Worm (Caenorhabditis elegans) whole organism, mixed stage, embryonic: ENCODE measurements around the gene nhr-108.

Source experiments
- M03D4.4 ChIP-seq: sonication (generic microtip); optimal IDR thresholded peaks from 2 replicates; lab custom pipeline; 2017; ENCODE audit warnings: mild to moderate bottlenecking, missing genetic modification characterization, missing compliant biosample characterization
- bed-3 ChIP-seq: fragments of 200-800 bp; sonication (Bioruptor generic); optimal IDR thresholded peaks from 3 replicates; lab custom pipeline; 2018; ENCODE audit warnings: mild to moderate bottlenecking, missing genetic modification characterization, moderate library complexity, missing compliant biosample characterization
- ceh-39 ChIP-seq: fragments of 150-350 bp; optimal IDR thresholded peaks from 2 replicates; lab custom pipeline; 2014; ENCODE audit warnings: missing biosample characterization, missing genetic modification characterization
- ceh-43 ChIP-seq: fragments of 200-800 bp; sonication (Bioruptor generic); optimal IDR thresholded peaks from 2 replicates; lab custom pipeline; 2018; ENCODE audit warnings: mild to moderate bottlenecking, missing genetic modification characterization, moderate library complexity, missing compliant biosample characterization
- ceh-83 ChIP-seq: fragments of 200-800 bp; sonication (Bioruptor generic); optimal IDR thresholded peaks from 2 replicates; lab custom pipeline; 2018; ENCODE audit warnings: mild to moderate bottlenecking, missing genetic modification characterization, missing compliant biosample characterization
- ces-1 ChIP-seq: fragments of 150-350 bp; optimal IDR thresholded peaks from 2 replicates; lab custom pipeline; 2014; ENCODE audit warnings: missing biosample characterization, missing genetic modification reagents, missing genetic modification characterization
- cnd-1 ChIP-seq: fragments of 200-800 bp; sonication (Bioruptor generic); optimal IDR thresholded peaks from 2 replicates; lab custom pipeline; 2018; ENCODE audit warnings: mild to moderate bottlenecking, missing genetic modification characterization, missing compliant biosample characterization
- drap-1 ChIP-seq: fragments of 200-800 bp; sonication (Bioruptor generic); optimal IDR thresholded peaks from 3 replicates; lab custom pipeline; 2018; ENCODE audit warnings: mild to moderate bottlenecking, missing genetic modification characterization, missing compliant biosample characterization
- elt-1 ChIP-seq: sonication (generic microtip); optimal IDR thresholded peaks from 2 replicates; lab custom pipeline; 2017; ENCODE audit warnings: missing genetic modification characterization, mild to moderate bottlenecking, missing compliant biosample characterization, antibody characterized with exemption, moderate library complexity, borderline replicate concordance; ENCODE audit not compliant: insufficient read depth
- elt-3 ChIP-seq: fragments of 150-350 bp; optimal IDR thresholded peaks from 2 replicates; lab custom pipeline; 2014; ENCODE audit warnings: missing biosample characterization, missing genetic modification characterization
- ham-2 ChIP-seq: fragments of 200-800 bp; sonication (Bioruptor generic); optimal IDR thresholded peaks from 2 replicates; lab custom pipeline; 2018; ENCODE audit warnings: mild to moderate bottlenecking, missing genetic modification characterization, missing compliant biosample characterization
- hlh-1 ChIP-seq: fragments of 150-350 bp; optimal IDR thresholded peaks from 2 replicates; lab custom pipeline; 2014; ENCODE audit warnings: missing biosample characterization, missing genetic modification reagents, missing genetic modification characterization
- lin-32 ChIP-seq: fragments of 200-800 bp; sonication (Bioruptor generic); optimal IDR thresholded peaks from 2 replicates; lab custom pipeline; 2018; ENCODE audit warnings: mild to moderate bottlenecking, missing genetic modification characterization, missing compliant biosample characterization
- lsy-2 ChIP-seq: fragments of 150-350 bp; optimal IDR thresholded peaks from 2 replicates; lab custom pipeline; 2014; ENCODE audit warnings: missing biosample characterization, missing genetic modification characterization
- mab-5 ChIP-seq: fragments of 150-350 bp; optimal IDR thresholded peaks from 2 replicates; lab custom pipeline; 2014; ENCODE audit warnings: missing biosample characterization, missing genetic modification characterization
- mls-2 ChIP-seq: sonication (generic microtip); optimal IDR thresholded peaks from 2 replicates; lab custom pipeline; 2016; ENCODE audit warnings: mild to moderate bottlenecking, missing genetic modification characterization, moderate library complexity, missing compliant biosample characterization
- nhr-12 ChIP-seq: fragments of 150-350 bp; optimal IDR thresholded peaks from 2 replicates; lab custom pipeline; 2014; ENCODE audit warnings: missing biosample characterization, missing genetic modification characterization
- nhr-237 ChIP-seq: fragments of 150-350 bp; optimal IDR thresholded peaks from 2 replicates; lab custom pipeline; 2014; ENCODE audit warnings: missing biosample characterization, missing genetic modification characterization
- nhr-28 ChIP-seq: fragments of 150-350 bp; optimal IDR thresholded peaks from 2 replicates; lab custom pipeline; 2014; ENCODE audit warnings: missing biosample characterization, missing genetic modification characterization
- pha-4 ChIP-seq: fragments of 150-350 bp; optimal IDR thresholded peaks from 2 replicates; lab custom pipeline; 2018; ENCODE audit warnings: missing biosample characterization, missing genetic modification reagents, missing genetic modification characterization
- sem-2 ChIP-seq: fragments of 200-800 bp; sonication (Bioruptor generic); optimal IDR thresholded peaks from 2 replicates; lab custom pipeline; 2018; ENCODE audit warnings: mild to moderate bottlenecking, missing genetic modification characterization, missing compliant biosample characterization
- snpc-4 ChIP-seq: fragments of 150-350 bp; optimal IDR thresholded peaks from 2 replicates; lab custom pipeline; 2014; ENCODE audit warnings: missing biosample characterization, missing genetic modification characterization
- sptf-1 ChIP-seq: sonication (generic microtip); optimal IDR thresholded peaks from 2 replicates; lab custom pipeline; 2017; ENCODE audit warnings: mild to moderate bottlenecking, missing genetic modification characterization, moderate library complexity, missing compliant biosample characterization
- tbx-8 ChIP-seq: fragments of 200-800 bp; sonication (Bioruptor generic); optimal IDR thresholded peaks from 2 replicates; lab custom pipeline; 2018; ENCODE audit warnings: mild to moderate bottlenecking, missing genetic modification characterization, moderate library complexity, missing compliant biosample characterization
- unc-120 ChIP-seq: sonication (generic microtip); optimal IDR thresholded peaks from 2 replicates; lab custom pipeline; 2017; ENCODE audit warnings: missing genetic modification characterization, missing compliant biosample characterization; ENCODE audit not compliant: poor library complexity, severe bottlenecking
- unc-39 ChIP-seq: fragments of 150-350 bp; optimal IDR thresholded peaks from 2 replicates; lab custom pipeline; 2014; ENCODE audit warnings: missing biosample characterization, missing genetic modification characterization
- unc-62 ChIP-seq: fragments of 150-350 bp; optimal IDR thresholded peaks from 2 replicates; lab custom pipeline; 2014; ENCODE audit warnings: missing biosample characterization, missing genetic modification reagents, missing genetic modification characterization
- zip-8 ChIP-seq: fragments of 150-350 bp; optimal IDR thresholded peaks from 2 replicates; lab custom pipeline; 2014; ENCODE audit warnings: missing biosample characterization, missing genetic modification characterization

The nhr-108 gene

ce11 chrV:15924307-15924706 is at the start of gene nhr-108:
Gene nhr-108 (minus strand): TSS chrV:15924472.
- no peak for TF ChIP-seq snpc-4 (tag; lab: Kevin White, UChicago)
- TF ChIP-seq nhr-12: no peak
- no peak for TF ChIP-seq mls-2
- TF ChIP-seq nhr-28 (tag; lab: Kevin White, UChicago): no peak
- no peak for TF ChIP-seq cnd-1 (tag; lab: Kevin White, UChicago)
- no peak for TF ChIP-seq ceh-39 (tag; lab: Kevin White, UChicago)
- no peak for TF ChIP-seq sem-2 (GFP tag; lab: Kevin White, UChicago)
- no peak for TF ChIP-seq mab-5 (tag; lab: Kevin White, UChicago)

ce11 chrV:15972484-15972883 is 48.2 kb upstream of the nhr-108 start, which contains the start of gene sru-23:
Gene sru-23 (minus strand): TSS chrV:15972584.
- no peak for TF ChIP-seq ham-2 (GFP tag; lab: Kevin White, UChicago)
- TF ChIP-seq sptf-1 (tag; lab: Kevin White, UChicago): no peak
- no peak for TF ChIP-seq lsy-2 (tag; lab: Kevin White, UChicago)
- no peak for TF ChIP-seq mab-5 (tag; lab: Kevin White, UChicago)
- TF ChIP-seq ceh-83: no peak
- no peak for TF ChIP-seq unc-62 (GFP tag; lab: Kevin White, UChicago)
- no peak for TF ChIP-seq unc-39 (tag; lab: Kevin White, UChicago)
- TF ChIP-seq lin-32 (GFP tag; lab: Kevin White, UChicago): no peak
- TF ChIP-seq cnd-1 (tag; lab: Kevin White, UChicago): no peak
- TF ChIP-seq ceh-39 (tag; lab: Kevin White, UChicago): no peak
- no peak for TF ChIP-seq mls-2
- no peak for TF ChIP-seq nhr-237 (tag; lab: Kevin White, UChicago)
- TF ChIP-seq hlh-1 (tag; lab: Kevin White, UChicago): no peak
- TF ChIP-seq elt-3 (tag; lab: Kevin White, UChicago): no peak
- TF ChIP-seq snpc-4 (tag; lab: Kevin White, UChicago): no peak
- TF ChIP-seq drap-1 (GFP tag; lab: Kevin White, UChicago): no peak

- TF ChIP-seq ham-2 (GFP tag; lab: Kevin White, UChicago) (no peak), ceh-39 (tag; lab: Kevin White, UChicago) (no peak), tbx-8 (GFP tag; lab: Kevin White, UChicago) (no peak), ceh-83 (no peak), nhr-237 (tag; lab: Kevin White, UChicago) (no peak), sem-2 (GFP tag; lab: Kevin White, UChicago) (no peak)
Measured at ce11 chrV:15970820-15971219, 46.5 kb upstream of the nhr-108 start.

ce11 chrV:15969653-15970052 is 45.4 kb upstream of the nhr-108 start, which contains the start of gene F36G9.7:
Gene F36G9.7 (minus strand): TSS chrV:15969753.
- TF ChIP-seq sptf-1 (tag; lab: Kevin White, UChicago) (no peak), unc-62 (GFP tag; lab: Kevin White, UChicago) (no peak), nhr-237 (tag; lab: Kevin White, UChicago) (no peak), ceh-83 (no peak), ham-2 (GFP tag; lab: Kevin White, UChicago) (no peak), ceh-39 (tag; lab: Kevin White, UChicago) (no peak), unc-120 (tag; lab: Kevin White, UChicago) (no peak), hlh-1 (tag; lab: Kevin White, UChicago) (no peak), snpc-4 (tag; lab: Kevin White, UChicago) (no peak), cnd-1 (tag; lab: Kevin White, UChicago) (no peak), bed-3 (GFP tag; lab: Kevin White, UChicago) (no peak), elt-3 (tag; lab: Kevin White, UChicago) (no peak), ceh-43 (GFP tag; lab: Kevin White, UChicago) (no peak), mls-2 (no peak), zip-8 (tag; lab: Kevin White, UChicago) (no peak)

ce11 chrV:15967542-15967941 is 43.3 kb upstream of the nhr-108 start, which contains the start of gene sri-1:
Gene sri-1 (minus strand): TSS chrV:15967642.
- TF ChIP-seq unc-62 (GFP tag; lab: Kevin White, UChicago): no peak
- no peak for TF ChIP-seq ceh-39 (tag; lab: Kevin White, UChicago)
- TF ChIP-seq unc-120 (tag; lab: Kevin White, UChicago): no peak
- no peak for TF ChIP-seq mab-5 (tag; lab: Kevin White, UChicago)
- no peak for TF ChIP-seq nhr-237 (tag; lab: Kevin White, UChicago)
- TF ChIP-seq M03D4.4: no peak
- TF ChIP-seq sem-2 (GFP tag; lab: Kevin White, UChicago): no peak
- no peak for TF ChIP-seq cnd-1 (tag; lab: Kevin White, UChicago)
- TF ChIP-seq hlh-1 (tag; lab: Kevin White, UChicago): no peak
- TF ChIP-seq pha-4 (tag; lab: Kevin White, UChicago): no peak
- no peak for TF ChIP-seq bed-3 (GFP tag; lab: Kevin White, UChicago)
- TF ChIP-seq elt-1: no peak
- TF ChIP-seq ham-2 (GFP tag; lab: Kevin White, UChicago): no peak
- TF ChIP-seq drap-1 (GFP tag; lab: Kevin White, UChicago): no peak
- no peak for TF ChIP-seq ceh-43 (GFP tag; lab: Kevin White, UChicago)
- TF ChIP-seq nhr-28 (tag; lab: Kevin White, UChicago): no peak
- no peak for TF ChIP-seq lsy-2 (tag; lab: Kevin White, UChicago)
- TF ChIP-seq ces-1 (GFP tag; lab: Kevin White, UChicago): no peak
